Fruit fly (Drosophila melanogaster): ENCODE data around the gene CG42329.

The CG42329 gene

dm6 chr2L:1185642-1186497 lies 33.2 kb upstream of the CG42329 start, which contains the start of gene CG5001:
CG5001 (plus strand) TSS chr2L:1185757.
- TF ChIP-seq cic (GFP tag; optimal IDR thresholded peaks at IDR 0.05) (peak; percentile 98), CG7101 (tag; optimal IDR thresholded peaks at IDR 0.05) (peak; percentile 83), CG14711 (tag; optimal IDR thresholded peaks at IDR 0.05) (peak; percentile 76), toe (GFP tag; optimal IDR thresholded peaks at IDR 0.05) (no peak), pad (GFP tag; optimal IDR thresholded peaks at IDR 0.05) (no peak), CG7045 (GFP tag; optimal IDR thresholded peaks at IDR 0.05) (peak; percentile 38), CG12768 (GFP tag; optimal IDR thresholded peaks at IDR 0.05) (peak; percentile 61), kay (GFP tag; ENCODE audit: borderline replicate concordance) (peak; percentile 79), Crg-1 (GFP tag; optimal IDR thresholded peaks at IDR 0.05) (no peak), Hr96 (GFP tag; optimal IDR thresholded peaks at IDR 0.05) (no peak), CG5204 (GFP tag; optimal IDR thresholded peaks at IDR 0.05) (no peak), CG11617 (GFP tag; optimal IDR thresholded peaks at IDR 0.05) (peak; percentile 49), Clk (GFP tag; optimal IDR thresholded peaks at IDR 0.05) (no peak), CG33017 (tag; optimal IDR thresholded peaks at IDR 0.05) (peak; percentile 69), ovo (GFP tag; optimal IDR thresholded peaks at IDR 0.05) (peak; percentile 38), bab1 (GFP tag; optimal IDR thresholded peaks at IDR 0.05) (peak; percentile 56), Mnt (GFP tag; optimal IDR thresholded peaks at IDR 0.05) (peak; percentile 61), tj (GFP tag; optimal IDR thresholded peaks at IDR 0.05) (no peak), CG1620 (GFP tag; optimal IDR thresholded peaks at IDR 0.05) (peak; percentile 22), cnc (optimal IDR thresholded peaks at IDR 0.05) (no peak)

- TF ChIP-seq toe (GFP tag; optimal IDR thresholded peaks at IDR 0.05), result no peak
- TF ChIP-seq tj (GFP tag; optimal IDR thresholded peaks at IDR 0.05), result no peak
- no peak for TF ChIP-seq pad (GFP tag; optimal IDR thresholded peaks at IDR 0.05)
- no peak for TF ChIP-seq CG7101 (tag; optimal IDR thresholded peaks at IDR 0.05)
- no peak for TF ChIP-seq CG11617 (GFP tag; optimal IDR thresholded peaks at IDR 0.05)
- no peak for TF ChIP-seq kay (GFP tag; ENCODE audit: borderline replicate concordance)
- no peak for TF ChIP-seq CG33017 (tag; optimal IDR thresholded peaks at IDR 0.05)
- no peak for TF ChIP-seq Mnt (GFP tag; optimal IDR thresholded peaks at IDR 0.05)
- TF ChIP-seq CG12768 (GFP tag; optimal IDR thresholded peaks at IDR 0.05), result no peak
- TF ChIP-seq CG1620 (GFP tag; optimal IDR thresholded peaks at IDR 0.05), result no peak
- no peak for TF ChIP-seq bab1 (GFP tag; optimal IDR thresholded peaks at IDR 0.05)
- no peak for TF ChIP-seq Hr96 (GFP tag; optimal IDR thresholded peaks at IDR 0.05)
- TF ChIP-seq ovo (GFP tag; optimal IDR thresholded peaks at IDR 0.05), result no peak
- TF ChIP-seq CG14711 (tag; optimal IDR thresholded peaks at IDR 0.05), result no peak
- no peak for TF ChIP-seq Crg-1 (GFP tag; optimal IDR thresholded peaks at IDR 0.05)
- no peak for TF ChIP-seq cic (GFP tag; optimal IDR thresholded peaks at IDR 0.05)
- no peak for TF ChIP-seq Clk (GFP tag; optimal IDR thresholded peaks at IDR 0.05)
- TF ChIP-seq cnc (optimal IDR thresholded peaks at IDR 0.05), result no peak
- no peak for TF ChIP-seq CG5204 (GFP tag; optimal IDR thresholded peaks at IDR 0.05)
- no peak for TF ChIP-seq CG7045 (GFP tag; optimal IDR thresholded peaks at IDR 0.05)
Observed at dm6 chr2L:1199166-1199565, 19.9 kb upstream of the CG42329 start, which contains the start of the genes CG5139 and CG43348. CG5139 (minus strand) TSS chr2L:1199266. CG43348 (plus strand) TSS chr2L:1199412.

dm6 chr2L:1199912-1200721 lies 19.0 kb upstream of the CG42329 start, which contains the start of the genes CG43349 and CG5011:
CG43349 (plus strand) TSS chr2L:1200205.
CG5011 (plus strand) TSS chr2L:1200671.
- no peak for TF ChIP-seq CG12768 (GFP tag; optimal IDR thresholded peaks at IDR 0.05)
- TF ChIP-seq CG33017 (tag; optimal IDR thresholded peaks at IDR 0.05), result no peak
- TF ChIP-seq cnc (optimal IDR thresholded peaks at IDR 0.05), result no peak
- no peak for TF ChIP-seq bab1 (GFP tag; optimal IDR thresholded peaks at IDR 0.05)
- TF ChIP-seq kay (GFP tag; ENCODE audit: borderline replicate concordance), result peak; percentile 75
- no peak for TF ChIP-seq tj (GFP tag; optimal IDR thresholded peaks at IDR 0.05)
- TF ChIP-seq pad (GFP tag; optimal IDR thresholded peaks at IDR 0.05), result no peak

- peak; percentile 38 for TF ChIP-seq cic (GFP tag; optimal IDR thresholded peaks at IDR 0.05)
- TF ChIP-seq ovo (GFP tag; optimal IDR thresholded peaks at IDR 0.05), result no peak
- no peak for TF ChIP-seq CG33017 (tag; optimal IDR thresholded peaks at IDR 0.05)
- TF ChIP-seq CG7101 (tag; optimal IDR thresholded peaks at IDR 0.05), result no peak
- TF ChIP-seq kay (GFP tag; ENCODE audit: borderline replicate concordance), result peak; percentile 83
- no peak for TF ChIP-seq CG7045 (GFP tag; optimal IDR thresholded peaks at IDR 0.05)
- no peak for TF ChIP-seq bab1 (GFP tag; optimal IDR thresholded peaks at IDR 0.05)
- TF ChIP-seq CG12768 (GFP tag; optimal IDR thresholded peaks at IDR 0.05), result no peak
Observed at dm6 chr2L:1201396-1201837, 17.7 kb upstream of the CG42329 start.

dm6 chr2L:1202445-1202844 lies 16.6 kb upstream of the CG42329 start:
- TF ChIP-seq CG11617 (GFP tag; optimal IDR thresholded peaks at IDR 0.05) (no peak), CG1620 (GFP tag; optimal IDR thresholded peaks at IDR 0.05) (no peak), Clk (GFP tag; optimal IDR thresholded peaks at IDR 0.05) (no peak), toe (GFP tag; optimal IDR thresholded peaks at IDR 0.05) (no peak), Crg-1 (GFP tag; optimal IDR thresholded peaks at IDR 0.05) (no peak), cnc (optimal IDR thresholded peaks at IDR 0.05) (no peak), Hr96 (GFP tag; optimal IDR thresholded peaks at IDR 0.05) (no peak), Mnt (GFP tag; optimal IDR thresholded peaks at IDR 0.05) (no peak), bab1 (GFP tag; optimal IDR thresholded peaks at IDR 0.05) (no peak), CG12768 (GFP tag; optimal IDR thresholded peaks at IDR 0.05) (no peak), CG5204 (GFP tag; optimal IDR thresholded peaks at IDR 0.05) (no peak), CG33017 (tag; optimal IDR thresholded peaks at IDR 0.05) (no peak), kay (GFP tag; ENCODE audit: borderline replicate concordance) (no peak), CG14711 (tag; optimal IDR thresholded peaks at IDR 0.05) (no peak), CG7101 (tag; optimal IDR thresholded peaks at IDR 0.05) (no peak), CG7045 (GFP tag; optimal IDR thresholded peaks at IDR 0.05) (no peak), pad (GFP tag; optimal IDR thresholded peaks at IDR 0.05) (no peak), cic (GFP tag; optimal IDR thresholded peaks at IDR 0.05) (no peak), tj (GFP tag; optimal IDR thresholded peaks at IDR 0.05) (no peak)
